Worm (Caenorhabditis elegans) whole organism, L4 larva: ENCODE data around the gene fis-2.

Experiments used
- T26A8.4 ChIP-seq: fragments of 200-800 bp; sonication (Bioruptor generic); IDR thresholded peaks from 2 replicates; pipeline ENCODE4 v1.3.6; 2022; ENCODE audit warnings: missing genetic modification characterization, missing compliant biosample characterization
- ces-1 ChIP-seq: fragments of 150-350 bp; sonication (generic microtip); optimal IDR thresholded peaks from 4 replicates; lab custom pipeline; 2014; ENCODE audit warnings: missing biosample characterization, missing genetic modification reagents, missing genetic modification characterization
- dve-1 ChIP-seq: sonication (generic microtip); optimal IDR thresholded peaks from 2 replicates; lab custom pipeline; 2017; ENCODE audit warnings: antibody characterized with exemption, mild to moderate bottlenecking, missing genetic modification characterization, missing compliant biosample characterization; ENCODE audit not compliant: insufficient read depth
- fkh-10 ChIP-seq: fragments of 150-350 bp; optimal IDR thresholded peaks from 2 replicates; lab custom pipeline; 2014; ENCODE audit warnings: missing biosample characterization, missing genetic modification reagents, missing genetic modification characterization
- jun-1 ChIP-seq: fragments of 150-350 bp; optimal IDR thresholded peaks from 2 replicates; lab custom pipeline; 2014; ENCODE audit warnings: missing biosample characterization, missing genetic modification reagents, missing genetic modification characterization
- lin-39 ChIP-seq: fragments of 150-350 bp; optimal IDR thresholded peaks from 2 replicates; lab custom pipeline; 2014; ENCODE audit warnings: missing biosample characterization, missing genetic modification reagents, missing genetic modification characterization
- mdl-1 ChIP-seq, 2 experiments: fragments of 150-350 bp in 1 of 2; sonication (generic microtip) in 1 of 2; optimal IDR thresholded peaks; 2 replicates each; lab custom pipeline; 2014 to 2017; ENCODE audit warnings: missing biosample characterization in 2 of 2, missing genetic modification characterization in 2 of 2
- mdt-29 ChIP-seq: fragments of 200-800 bp; sonication (Bioruptor generic); IDR thresholded peaks from 2 replicates; pipeline ENCODE4 v1.3.6; 2022; ENCODE audit warnings: missing genetic modification reagents, missing genetic modification characterization, missing compliant biosample characterization
- nhr-11 ChIP-seq: fragments of 150-350 bp; optimal IDR thresholded peaks from 2 replicates; lab custom pipeline; 2014; ENCODE audit warnings: missing biosample characterization, missing genetic modification characterization
- nhr-28 ChIP-seq: fragments of 150-350 bp; optimal IDR thresholded peaks from 2 replicates; lab custom pipeline; 2014; ENCODE audit warnings: missing biosample characterization, missing genetic modification characterization
- snpc-4 ChIP-seq: fragments of 150-350 bp; optimal IDR thresholded peaks from 2 replicates; lab custom pipeline; 2014; ENCODE audit warnings: missing biosample characterization, missing genetic modification characterization

DNA sequence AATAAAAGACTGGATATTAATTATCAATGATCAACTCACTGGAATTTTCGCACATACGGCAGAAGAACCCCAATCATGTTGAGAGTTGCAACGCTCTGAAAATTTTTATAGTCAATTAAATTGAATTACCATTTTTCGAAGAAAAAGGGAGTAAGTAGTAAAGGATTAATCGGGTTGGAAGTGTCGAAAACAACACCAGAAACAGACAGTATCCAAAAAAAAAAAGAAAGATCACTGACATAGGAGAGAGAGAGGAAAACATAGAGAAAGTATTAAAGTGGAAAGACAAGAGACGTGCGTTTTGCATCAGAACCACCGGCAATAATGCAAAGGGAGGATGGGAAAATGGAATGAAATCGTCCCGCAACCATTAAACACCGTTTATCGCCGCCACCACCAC, 17.3 kb upstream of the fis-2 start, which contains the start of gene inx-5:
- TF ChIP-seq mdl-1 (tag; optimal IDR thresholded peaks at IDR 0.05; lab: Kevin White, UChicago) (no peak), ces-1 (GFP tag; lab: Kevin White, UChicago) (no peak), dve-1 (tag; lab: Kevin White, UChicago) (no peak), T26A8.4 (GFP tag; lab: Robert Waterston, UW) (no peak), jun-1 (tag; lab: Kevin White, UChicago) (no peak), nhr-11 (tag; lab: Kevin White, UChicago) (no peak), snpc-4 (no peak), nhr-28 (no peak), mdt-29 (GFP tag; lab: Robert Waterston, UW) (no peak), lin-39 (no peak), fkh-10 (no peak)
